Fruit fly (Drosophila melanogaster): ENCODE results near the gene CG9717.

DNA sequence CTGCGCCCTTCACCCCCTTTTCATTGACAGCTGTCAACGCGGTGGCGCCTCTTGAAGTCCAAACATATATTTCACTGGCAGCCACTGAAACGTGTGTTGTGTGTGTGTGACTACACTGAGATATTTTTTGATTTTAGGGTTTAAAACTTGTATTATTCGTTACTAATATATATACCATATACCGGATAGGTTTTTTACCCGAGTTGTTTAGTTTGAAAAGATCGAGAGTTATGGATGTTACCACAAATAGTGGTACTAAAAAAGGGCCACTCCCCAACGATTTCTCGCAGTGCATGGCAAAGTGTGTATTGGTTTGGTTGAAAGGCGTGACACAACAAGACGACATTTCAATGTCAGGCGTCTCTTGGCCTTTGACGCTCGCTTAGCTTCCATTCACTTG, 50.7 kb downstream of the CG9717 start:
- TF ChIP-seq CG6163 (GFP tag; IDR thresholded peaks at IDR 0.05) (no peak), CG4318 (GFP tag; optimal IDR thresholded peaks at IDR 0.05) (no peak), spab (GFP tag; optimal IDR thresholded peaks at IDR 0.05) (no peak), CG9139 (GFP tag; optimal IDR thresholded peaks at IDR 0.05) (no peak), CG10631 (GFP tag; optimal IDR thresholded peaks at IDR 0.05) (no peak), Hr38 (GFP tag; optimal IDR thresholded peaks at IDR 0.05) (no peak)
